Worm (Caenorhabditis elegans): Measurements from ENCODE around the gene slc-36.5.

DNA sequence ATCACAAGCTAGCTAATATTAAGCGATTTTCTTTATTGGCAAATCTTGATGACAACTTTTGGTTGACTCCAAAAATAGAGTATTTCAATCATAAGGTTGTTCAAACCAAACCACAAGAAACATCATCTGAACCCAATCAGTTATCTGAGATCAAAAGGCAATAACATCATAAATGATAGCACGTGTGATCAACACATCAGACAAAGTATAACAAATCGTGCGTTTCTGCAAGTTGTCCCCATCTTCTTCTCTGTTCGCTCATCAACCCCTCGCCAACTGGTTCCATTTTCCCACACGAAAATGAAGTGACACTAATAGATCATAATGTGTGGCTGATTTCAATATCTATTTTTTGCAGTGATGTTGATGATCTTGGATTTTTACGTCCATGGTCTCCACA, 27.5 kb downstream of the slc-36.5 start:
- TF ChIP-seq snpc-4 (tag; optimal IDR thresholded peaks at IDR 0.05), result no peak
- no peak for TF ChIP-seq lin-13 (GFP tag; optimal IDR thresholded peaks at IDR 0.05)
- no peak for TF ChIP-seq dmd-4 (tag; optimal IDR thresholded peaks at IDR 0.05)
- TF ChIP-seq ZK546.5 (tag; optimal IDR thresholded peaks at IDR 0.05), result no peak
- TF ChIP-seq alr-1 (tag; optimal IDR thresholded peaks at IDR 0.05), result no peak
- TF ChIP-seq R02D3.7 (tag; optimal IDR thresholded peaks at IDR 0.05), result no peak
- no peak for TF ChIP-seq mbf-1 (tag; optimal IDR thresholded peaks at IDR 0.05)
- TF ChIP-seq egl-27 (tag; optimal IDR thresholded peaks at IDR 0.05), result peak; percentile 97
- no peak for TF ChIP-seq unc-62 (GFP tag; optimal IDR thresholded peaks at IDR 0.05)
- peak; percentile 90 for TF ChIP-seq nhr-25 (tag; optimal IDR thresholded peaks at IDR 0.05)
- peak; percentile 91 for TF ChIP-seq nhr-21 (tag; optimal IDR thresholded peaks at IDR 0.05)
- TF ChIP-seq gmeb-1 (tag; optimal IDR thresholded peaks at IDR 0.05), result peak; percentile 30

All from whole organism, L2 larva.